Fruit fly (Drosophila melanogaster) whole organism, embryonic: ENCODE results near the gene Inx5.

Experiments
- Atf-2 ChIP-seq: fragments of 200-800 bp; sonication (Bioruptor generic); optimal IDR thresholded peaks from 2 replicates; lab custom pipeline; 2016; ENCODE audit warnings: missing biosample characterization, missing genetic modification characterization
- Blimp-1 ChIP-seq: fragments of 200-800 bp; sonication (Bioruptor generic); optimal IDR thresholded peaks from 3 replicates; lab custom pipeline; 2018; ENCODE audit warnings: missing biosample characterization, missing genetic modification characterization, mild to moderate bottlenecking, moderate library complexity, missing genetic modification reagents
- Bteb2 ChIP-seq: fragments of 200-800 bp; sonication (Bioruptor generic); optimal IDR thresholded peaks from 2 replicates; lab custom pipeline; 2016; ENCODE audit warnings: missing biosample characterization, missing genetic modification characterization
- CG12104 ChIP-seq: fragments of 200-800 bp; sonication (Bioruptor generic); optimal IDR thresholded peaks from 3 replicates; lab custom pipeline; 2016; ENCODE audit warnings: missing biosample characterization, missing genetic modification characterization
- CG12391 ChIP-seq: fragments of 200-800 bp; sonication (Bioruptor generic); optimal IDR thresholded peaks from 3 replicates; lab custom pipeline; 2018; ENCODE audit warnings: missing biosample characterization, mild to moderate bottlenecking, missing genetic modification characterization, moderate library complexity
- CG13424 ChIP-seq: fragments of 200-800 bp; sonication (Bioruptor generic); optimal IDR thresholded peaks from 2 replicates; lab custom pipeline; 2019; ENCODE audit warnings: missing biosample characterization, mild to moderate bottlenecking, missing genetic modification characterization, moderate library complexity
- CG14441 ChIP-seq: fragments of 200-800 bp; sonication (Bioruptor generic); IDR thresholded peaks from 2 replicates; pipeline ENCODE4 v1.3.6; 2022; ENCODE audit warnings: missing biosample characterization, missing genetic modification characterization
- CG15601 ChIP-seq: fragments of 200-800 bp; sonication (Bioruptor generic); optimal IDR thresholded peaks from 3 replicates; lab custom pipeline; 2019; ENCODE audit warnings: missing biosample characterization, mild to moderate bottlenecking, missing genetic modification characterization, moderate library complexity
- CG15696 ChIP-seq: fragments of 200-800 bp; sonication (Bioruptor generic); optimal IDR thresholded peaks from 2 replicates; lab custom pipeline; 2019; ENCODE audit warnings: missing biosample characterization, mild to moderate bottlenecking, missing genetic modification characterization, moderate library complexity
- CG17385 ChIP-seq: fragments of 200-800 bp; sonication (Bioruptor generic); optimal IDR thresholded peaks from 3 replicates; lab custom pipeline; 2018; ENCODE audit warnings: missing biosample characterization, mild to moderate bottlenecking, missing genetic modification characterization
- CG2129 ChIP-seq: fragments of 200-800 bp; sonication (Bioruptor generic); IDR thresholded peaks from 2 replicates; pipeline ENCODE4 v1.3.6; 2022; ENCODE audit warnings: missing biosample characterization, missing genetic modification characterization; ENCODE audit not compliant: partially characterized antibody
- CG3407 ChIP-seq: fragments of 200-800 bp; sonication (Bioruptor generic); optimal IDR thresholded peaks from 2 replicates; lab custom pipeline; 2018; ENCODE audit warnings: missing biosample characterization, mild to moderate bottlenecking, missing genetic modification characterization
- CG4282 ChIP-seq: fragments of 200-800 bp; sonication (Bioruptor generic); optimal IDR thresholded peaks from 2 replicates; lab custom pipeline; 2016; ENCODE audit warnings: missing biosample characterization, missing genetic modification characterization
- CG6254 ChIP-seq: fragments of 200-800 bp; sonication (Bioruptor generic); optimal IDR thresholded peaks from 3 replicates; lab custom pipeline; 2017; ENCODE audit warnings: mild to moderate bottlenecking, missing biosample characterization, missing genetic modification reagents, missing genetic modification characterization
- CG6689 ChIP-seq: fragments of 200-800 bp; sonication (Bioruptor generic); IDR thresholded peaks from 2 replicates; pipeline ENCODE4 v1.3.6; 2022; ENCODE audit warnings: missing biosample characterization, missing genetic modification characterization
- CG7745 ChIP-seq: fragments of 200-800 bp; sonication (Bioruptor generic); optimal IDR thresholded peaks from 2 replicates; lab custom pipeline; 2018; ENCODE audit warnings: missing biosample characterization, mild to moderate bottlenecking, missing genetic modification characterization, moderate library complexity
- CG7963 ChIP-seq: fragments of 200-800 bp; sonication (Bioruptor generic); IDR thresholded peaks from 3 replicates; pipeline ENCODE4 v1.3.6; 2022; ENCODE audit warnings: missing biosample characterization, missing genetic modification characterization; ENCODE audit not compliant: partially characterized antibody
- CG9797 ChIP-seq: fragments of 200-800 bp; sonication (Bioruptor generic); optimal IDR thresholded peaks from 3 replicates; lab custom pipeline; 2018; ENCODE audit warnings: missing biosample characterization, mild to moderate bottlenecking, missing genetic modification characterization
- Chrac-16 ChIP-seq: fragments of 200-800 bp; sonication (Bioruptor generic); optimal IDR thresholded peaks from 3 replicates; lab custom pipeline; 2016; ENCODE audit warnings: missing biosample characterization, missing genetic modification characterization
- Dbx ChIP-seq: fragments of 200-800 bp; sonication (Bioruptor generic); IDR thresholded peaks from 3 replicates; pipeline ENCODE4 v1.3.6; 2022; ENCODE audit warnings: missing biosample characterization, missing genetic modification characterization
- Dfd ChIP-seq, 2 experiments: fragments of >200 bp; optimal IDR thresholded peaks; 2 replicates each; lab custom pipeline; 2017; ENCODE audit warnings: missing biosample characterization in 2 of 2, missing genetic modification characterization in 2 of 2
- Doc2 ChIP-seq: fragments of 200-800 bp; sonication (Bioruptor generic); IDR thresholded peaks from 2 replicates; pipeline ENCODE4 v1.3.6; 2022; ENCODE audit warnings: missing biosample characterization, missing genetic modification characterization
- Ets65A ChIP-seq: fragments of 200-800 bp; sonication (Bioruptor generic); peaks from one replicate; lab custom pipeline; 2016; ENCODE audit warnings: missing biosample characterization, missing genetic modification characterization
- Fer2 ChIP-seq: fragments of 200-800 bp; sonication (Bioruptor generic); optimal IDR thresholded peaks from 2 replicates; lab custom pipeline; 2018; ENCODE audit warnings: missing biosample characterization, mild to moderate bottlenecking, missing genetic modification characterization, moderate library complexity
- GATAe ChIP-seq: fragments of 200-800 bp; sonication (Bioruptor generic); conservative IDR thresholded peaks from 2 replicates; pipeline ENCODE4 v1.3.6; 2022; ENCODE audit warnings: missing biosample characterization, missing genetic modification characterization
- HmgZ ChIP-seq: fragments of 200-800 bp; sonication (Bioruptor generic); optimal IDR thresholded peaks from 2 replicates; lab custom pipeline; 2018; ENCODE audit warnings: missing biosample characterization, mild to moderate bottlenecking, missing genetic modification characterization
- Hsf ChIP-seq: fragments of 200-800 bp; sonication (Bioruptor generic); optimal IDR thresholded peaks from 3 replicates; lab custom pipeline; 2016; ENCODE audit warnings: missing biosample characterization, missing genetic modification characterization
- Nf-YA ChIP-seq: fragments of 200-800 bp; sonication (Bioruptor generic); IDR thresholded peaks from 2 replicates; pipeline ENCODE4 v1.3.6; 2022; ENCODE audit warnings: missing biosample characterization, missing genetic modification characterization
- Optix ChIP-seq: fragments of 200-800 bp; sonication (Bioruptor generic); IDR thresholded peaks from 3 replicates; pipeline ENCODE4 v1.3.6; 2022; ENCODE audit warnings: missing biosample characterization, missing genetic modification characterization
- Ptx1 ChIP-seq: fragments of 200-800 bp; sonication (Bioruptor generic); IDR thresholded peaks from 2 replicates; pipeline ENCODE4 v1.3.6; 2022; ENCODE audit warnings: missing biosample characterization, missing genetic modification characterization
- Sry-δ ChIP-seq: fragments of 200-800 bp; sonication (Bioruptor generic); optimal IDR thresholded peaks from 2 replicates; lab custom pipeline; 2016; ENCODE audit warnings: missing biosample characterization, missing genetic modification characterization
- Stat92E ChIP-seq, 3 experiments: fragments of >200 bp in 2 of 3; fragments of 200-800 bp in 1 of 3; sonication (Bioruptor generic) in 1 of 3; optimal IDR thresholded peaks; 2 replicates each; lab custom pipeline; 2017 to 2019; ENCODE audit warnings: missing biosample characterization in 3 of 3, missing genetic modification characterization in 3 of 3, mild to moderate bottlenecking in 1 of 3, moderate library complexity in 1 of 3
- Tbp ChIP-seq: fragments of >200 bp; optimal IDR thresholded peaks from 2 replicates; lab custom pipeline; 2018; ENCODE audit warnings: missing biosample characterization, missing genetic modification characterization
- Trl ChIP-seq, 3 experiments: fragments of >200 bp in 2 of 3; fragments of 200-800 bp in 1 of 3; sonication (Bioruptor generic) in 1 of 3; optimal IDR thresholded peaks; 2 replicates in 1 of 3; 3 replicates in 2 of 3; lab custom pipeline; 2016 to 2017; ENCODE audit warnings: missing biosample characterization in 1 of 3, missing genetic modification characterization in 1 of 3
- Xbp1 ChIP-seq: fragments of 200-800 bp; sonication (Bioruptor generic); optimal IDR thresholded peaks from 3 replicates; lab custom pipeline; 2016; ENCODE audit warnings: missing biosample characterization, mild to moderate bottlenecking, missing genetic modification characterization
- YL-1 ChIP-seq: fragments of 200-800 bp; sonication (Bioruptor generic); optimal IDR thresholded peaks from 3 replicates; lab custom pipeline; 2017; ENCODE audit warnings: missing biosample characterization, mild to moderate bottlenecking, missing genetic modification characterization
- bowl ChIP-seq: fragments of 200-800 bp; sonication (Bioruptor generic); IDR thresholded peaks from 2 replicates; pipeline ENCODE4 v1.3.6; 2022; ENCODE audit warnings: missing biosample characterization, missing genetic modification characterization
- caup ChIP-seq: fragments of 200-800 bp; sonication (Bioruptor generic); optimal IDR thresholded peaks from 3 replicates; lab custom pipeline; 2017; ENCODE audit warnings: missing biosample characterization, mild to moderate bottlenecking, missing genetic modification characterization, moderate library complexity; ENCODE audit not compliant: severe bottlenecking
- chif ChIP-seq, 2 experiments: fragments of 200-800 bp; sonication (Bioruptor generic); optimal IDR thresholded peaks; 3 replicates each; lab custom pipeline; 2016; ENCODE audit warnings: missing biosample characterization in 2 of 2, missing genetic modification characterization in 2 of 2
- danr ChIP-seq: fragments of 200-800 bp; sonication (Bioruptor generic); IDR thresholded peaks from 2 replicates; pipeline ENCODE4 v1.3.6; 2022; ENCODE audit warnings: missing biosample characterization, missing genetic modification characterization
- eve ChIP-seq, 2 experiments: fragments of >200 bp; optimal IDR thresholded peaks; 2 replicates each; lab custom pipeline; 2017; ENCODE audit warnings: missing biosample characterization in 2 of 2, missing genetic modification characterization in 2 of 2
- gcm ChIP-seq: fragments of 200-800 bp; sonication (Bioruptor generic); optimal IDR thresholded peaks from 2 replicates; lab custom pipeline; 2019; ENCODE audit warnings: missing biosample characterization, mild to moderate bottlenecking, missing genetic modification characterization, moderate library complexity
- kah ChIP-seq: fragments of 200-800 bp; sonication (Bioruptor generic); optimal IDR thresholded peaks from 2 replicates; lab custom pipeline; 2018; ENCODE audit warnings: missing biosample characterization, mild to moderate bottlenecking, missing genetic modification characterization
- maf-S ChIP-seq: fragments of 200-800 bp; sonication (Bioruptor generic); optimal IDR thresholded peaks from 2 replicates; lab custom pipeline; 2016; ENCODE audit warnings: missing biosample characterization, missing genetic modification characterization
- pnt ChIP-seq: fragments of 200-800 bp; sonication (Bioruptor generic); optimal IDR thresholded peaks from 3 replicates; lab custom pipeline; 2016; ENCODE audit warnings: missing biosample characterization, missing genetic modification characterization
- row ChIP-seq: fragments of 200-800 bp; sonication (Bioruptor generic); IDR thresholded peaks from 3 replicates; pipeline ENCODE4 v1.3.6; 2022; ENCODE audit warnings: missing biosample characterization, missing genetic modification characterization
- sens-2 ChIP-seq: fragments of 200-800 bp; sonication (Bioruptor generic); IDR thresholded peaks from 2 replicates; pipeline ENCODE4 v1.3.6; 2022; ENCODE audit warnings: missing biosample characterization, missing genetic modification characterization
- toy ChIP-seq: fragments of 200-800 bp; sonication (Bioruptor generic); IDR thresholded peaks from 2 replicates; pipeline ENCODE4 v1.3.6; 2022; ENCODE audit warnings: missing biosample characterization, missing genetic modification characterization
- twi ChIP-seq: fragments of 200-800 bp; optimal IDR thresholded peaks from 2 replicates; lab custom pipeline; 2019; ENCODE audit warnings: missing biosample characterization, mild to moderate bottlenecking, missing genetic modification characterization, moderate library complexity
- z ChIP-seq: fragments of 200-800 bp; sonication (Bioruptor generic); IDR thresholded peaks from 3 replicates; pipeline ENCODE4 v1.3.6; 2022; ENCODE audit warnings: missing biosample characterization, missing genetic modification characterization
- zfh1 ChIP-seq: fragments of 200-800 bp; sonication (Bioruptor generic); IDR thresholded peaks from 3 replicates; pipeline ENCODE4 v1.3.6; 2022; ENCODE audit warnings: missing biosample characterization, missing genetic modification characterization

Gene Inx5

dm6 chrX:19172955-19173354 is 2.3 kb upstream of the Inx5 start (continued):
- TF ChIP-seq CG4282 (GFP tag; lab: Kevin White, UChicago), result no peak
- TF ChIP-seq CG7963 (GFP tag; lab: Robert Waterston, UW), result no peak
- no peak for TF ChIP-seq CG6254 (GFP tag; lab: Kevin White, UChicago)
- TF ChIP-seq maf-S (GFP tag; lab: Kevin White, UChicago), result peak; percentile 6
- TF ChIP-seq Trl (optimal IDR thresholded peaks at IDR 0.05; lab: Kevin White, UChicago), result no peak
- no peak for TF ChIP-seq Trl (GFP tag; optimal IDR thresholded peaks at IDR 0.05; lab: Kevin White, UChicago)
- TF ChIP-seq sens-2 (GFP tag; lab: Robert Waterston, UW), result no peak
- no peak for TF ChIP-seq bowl (GFP tag; lab: Robert Waterston, UW)
- TF ChIP-seq Ets65A (GFP tag; lab: Kevin White, UChicago), result peak; percentile 30
- no peak for TF ChIP-seq Stat92E (GFP tag; optimal IDR thresholded peaks at IDR 0.05; lab: Kevin White, UChicago)
- no peak for TF ChIP-seq z (GFP tag; lab: Robert Waterston, UW)
- no peak for TF ChIP-seq CG2129 (GFP tag; lab: Robert Waterston, UW)
- peak; percentile 17 to 57 for TF ChIP-seq chif (GFP tag; optimal IDR thresholded peaks at IDR 0.05; lab: Kevin White, UChicago)
- TF ChIP-seq YL-1 (GFP tag; lab: Kevin White, UChicago), result no peak
- TF ChIP-seq danr (GFP tag; lab: Robert Waterston, UW), result no peak
- TF ChIP-seq Atf-2 (GFP tag; lab: Kevin White, UChicago), result no peak
- no peak for TF ChIP-seq toy (GFP tag; lab: Robert Waterston, UW)
- no peak for TF ChIP-seq twi (tag; lab: Kevin White, UChicago)
- peak; percentile 29 for TF ChIP-seq Xbp1 (GFP tag; lab: Kevin White, UChicago)
- no peak for TF ChIP-seq Sry-δ
- TF ChIP-seq Hsf, result no peak
- no peak for TF ChIP-seq Dbx (GFP tag; lab: Robert Waterston, UW)
- TF ChIP-seq CG6689 (GFP tag; lab: Robert Waterston, UW), result no peak
- TF ChIP-seq CG15696 (tag; lab: Kevin White, UChicago), result no peak
- TF ChIP-seq row (GFP tag; lab: Robert Waterston, UW), result peak; percentile 40; the same call in 1 of the 3 replicates
- no peak for TF ChIP-seq kah
- 0 out of 3 replicates have a peak, but pooled peaks have one; percentile 18 for TF ChIP-seq zfh1 (GFP tag; lab: Robert Waterston, UW)
- no peak for TF ChIP-seq HmgZ (tag; lab: Kevin White, UChicago)
- TF ChIP-seq CG17385 (GFP tag; lab: Kevin White, UChicago), result peak; percentile 5
- no peak for TF ChIP-seq Tbp (GFP tag; lab: Kevin White, UChicago)
- TF ChIP-seq CG3407, result no peak
- TF ChIP-seq eve (GFP tag; optimal IDR thresholded peaks at IDR 0.05; lab: Kevin White, UChicago), result no peak
- no peak for TF ChIP-seq GATAe (GFP tag; lab: Robert Waterston, UW)
- TF ChIP-seq Bteb2 (GFP tag; lab: Kevin White, UChicago), result no peak
- no peak for TF ChIP-seq Dfd (GFP tag; optimal IDR thresholded peaks at IDR 0.05; lab: Kevin White, UChicago)
- TF ChIP-seq CG12391 (tag; lab: Kevin White, UChicago), result peak; percentile 6
- no peak for TF ChIP-seq pnt (GFP tag; lab: Kevin White, UChicago)
- no peak for TF ChIP-seq caup (GFP tag; lab: Kevin White, UChicago)
- TF ChIP-seq Ptx1 (GFP tag; lab: Robert Waterston, UW), result peak; percentile 39; the same call in 1 of the 2 replicates
- no peak for TF ChIP-seq Nf-YA (GFP tag; lab: Robert Waterston, UW)
- TF ChIP-seq Chrac-16, result peak; percentile 33
- no peak for TF ChIP-seq gcm (GFP tag; lab: Kevin White, UChicago)
- TF ChIP-seq CG13424, result no peak
- TF ChIP-seq CG15601 (tag; lab: Kevin White, UChicago), result no peak
- no peak for TF ChIP-seq CG9797 (GFP tag; lab: Kevin White, UChicago)
- TF ChIP-seq CG12104, result no peak
- TF ChIP-seq CG7745 (tag; lab: Kevin White, UChicago), result no peak
- peak; percentile 5 for TF ChIP-seq Blimp-1 (GFP tag; lab: Kevin White, UChicago)
- TF ChIP-seq Optix, result no peak
- no peak for TF ChIP-seq Fer2 (tag; lab: Kevin White, UChicago)
- peak; percentile 19; the same call in 1 of the 2 replicates for TF ChIP-seq CG14441 (GFP tag; lab: Robert Waterston, UW)
- no peak for TF ChIP-seq Doc2 (GFP tag; lab: Robert Waterston, UW)
